Fruit fly (Drosophila melanogaster): ENCODE results near the gene AdamTS-B.

dm6 chrX:5732440-5732839 is 34.1 kb downstream of the AdamTS-B start, which contains the start of gene CG15773:
- TF ChIP-seq Ets98B (GFP tag; IDR thresholded peaks at IDR 0.05) (no peak), EcR (GFP tag; optimal IDR thresholded peaks at IDR 0.05) (no peak), CG9948 (tag; optimal IDR thresholded peaks at IDR 0.05) (no peak), CG34367 (tag; optimal IDR thresholded peaks at IDR 0.05) (no peak), CG12605 (GFP tag; IDR thresholded peaks at IDR 0.05) (no peak), fd96Ca (GFP tag; IDR thresholded peaks at IDR 0.05) (no peak), D1 (tag; optimal IDR thresholded peaks at IDR 0.05) (no peak), gl (tag; optimal IDR thresholded peaks at IDR 0.05) (no peak), CG4496 (GFP tag; IDR thresholded peaks at IDR 0.05) (no peak), CG32121 (GFP tag; IDR thresholded peaks at IDR 0.05) (no peak), CG8159 (tag; optimal IDR thresholded peaks at IDR 0.05) (no peak), Snoo (tag; optimal IDR thresholded peaks at IDR 0.05) (no peak), Pif1A (GFP tag; optimal IDR thresholded peaks at IDR 0.05) (no peak), rn (GFP tag; IDR thresholded peaks at IDR 0.05) (no peak)

Measured in whole organism, pupa.